Fruit fly (Drosophila melanogaster) whole organism, embryonic: Measurements from ENCODE around the gene CaBP1.

Experiments
- B-H1 ChIP-seq: fragments of 200-800 bp; sonication (Bioruptor generic); IDR thresholded peaks from 3 replicates; pipeline ENCODE4 v1.3.6; 2022; ENCODE audit warnings: missing biosample characterization, missing genetic modification characterization
- BEAF-32 ChIP-seq: fragments of 200-800 bp; sonication (Bioruptor generic); optimal IDR thresholded peaks from 3 replicates; lab custom pipeline; 2017; ENCODE audit warnings: missing biosample characterization, missing genetic modification characterization, mild to moderate bottlenecking, moderate library complexity, missing genetic modification reagents
- CG10267 ChIP-seq: fragments of 200-800 bp; sonication (Bioruptor generic); optimal IDR thresholded peaks from 2 replicates; lab custom pipeline; 2018; ENCODE audit warnings: missing biosample characterization, mild to moderate bottlenecking, missing genetic modification characterization, moderate library complexity
- CG10959 ChIP-seq: fragments of 200-800 bp; sonication (Bioruptor generic); IDR thresholded peaks from 2 replicates; pipeline ENCODE4 v1.3.6; 2022; ENCODE audit warnings: missing biosample characterization, missing genetic modification characterization
- CG12071 ChIP-seq: fragments of 200-800 bp; sonication (Bioruptor generic); optimal IDR thresholded peaks from 3 replicates; lab custom pipeline; 2018; ENCODE audit warnings: missing biosample characterization, mild to moderate bottlenecking, missing genetic modification characterization
- CG14710 ChIP-seq: fragments of 200-800 bp; sonication (Bioruptor generic); optimal IDR thresholded peaks from 3 replicates; lab custom pipeline; 2019; ENCODE audit warnings: missing biosample characterization, mild to moderate bottlenecking, missing genetic modification characterization, moderate library complexity
- CG15479 ChIP-seq: fragments of 200-800 bp; sonication (Bioruptor generic); optimal IDR thresholded peaks from 3 replicates; lab custom pipeline; 2019; ENCODE audit warnings: missing biosample characterization, mild to moderate bottlenecking, missing genetic modification characterization, moderate library complexity
- CG1603 ChIP-seq: fragments of 200-800 bp; sonication (Bioruptor generic); optimal IDR thresholded peaks from 2 replicates; lab custom pipeline; 2019; ENCODE audit warnings: missing biosample characterization, mild to moderate bottlenecking, missing genetic modification characterization, moderate library complexity
- CG17186 ChIP-seq: fragments of 200-800 bp; sonication (Bioruptor generic); optimal IDR thresholded peaks from 3 replicates; lab custom pipeline; 2017; ENCODE audit warnings: missing biosample characterization, missing genetic modification reagents, missing genetic modification characterization
- CG18764 ChIP-seq: fragments of 200-800 bp; sonication (Bioruptor generic); optimal IDR thresholded peaks from 3 replicates; lab custom pipeline; 2016; ENCODE audit warnings: missing biosample characterization, missing genetic modification characterization
- CG2712 ChIP-seq: fragments of 200-800 bp; optimal IDR thresholded peaks from 3 replicates; lab custom pipeline; 2019; ENCODE audit warnings: missing biosample characterization, mild to moderate bottlenecking, missing genetic modification characterization, moderate library complexity
- CG30020 ChIP-seq: fragments of 200-800 bp; optimal IDR thresholded peaks from 2 replicates; lab custom pipeline; 2019; ENCODE audit warnings: missing biosample characterization, mild to moderate bottlenecking, missing genetic modification characterization, moderate library complexity
- CG31224 ChIP-seq: fragments of 200-800 bp; sonication (Bioruptor generic); IDR thresholded peaks from 2 replicates; pipeline ENCODE4 v1.3.6; 2022; ENCODE audit warnings: missing biosample characterization, missing genetic modification characterization
- CG34422 ChIP-seq: fragments of 200-800 bp; sonication (Bioruptor generic); IDR thresholded peaks from 3 replicates; pipeline ENCODE4 v1.3.6; 2022; ENCODE audit warnings: missing biosample characterization, missing genetic modification characterization
- CG4617 ChIP-seq: fragments of 200-800 bp; sonication (Bioruptor generic); optimal IDR thresholded peaks from 3 replicates; lab custom pipeline; 2016; ENCODE audit warnings: missing biosample characterization, missing genetic modification characterization, borderline replicate concordance
- CG5245 ChIP-seq: fragments of 200-800 bp; sonication (Bioruptor generic); optimal IDR thresholded peaks from 3 replicates; lab custom pipeline; 2016; ENCODE audit warnings: missing biosample characterization, missing genetic modification characterization
- CG6683 ChIP-seq: fragments of 200-800 bp; sonication (Bioruptor generic); optimal IDR thresholded peaks from 2 replicates; lab custom pipeline; 2017; ENCODE audit warnings: missing biosample characterization, mild to moderate bottlenecking, missing genetic modification characterization, missing genetic modification reagents
- CG7928 ChIP-seq: fragments of 200-800 bp; sonication (Bioruptor generic); optimal IDR thresholded peaks from 2 replicates; lab custom pipeline; 2017; ENCODE audit warnings: missing biosample characterization, mild to moderate bottlenecking, missing genetic modification characterization
- CG9609 ChIP-seq: fragments of 200-800 bp; sonication (Bioruptor generic); optimal IDR thresholded peaks from 3 replicates; lab custom pipeline; 2016; ENCODE audit warnings: missing biosample characterization, missing genetic modification characterization
- Dp ChIP-seq: fragments of 200-800 bp; sonication (Bioruptor generic); optimal IDR thresholded peaks from 2 replicates; lab custom pipeline; 2018; ENCODE audit warnings: missing biosample characterization, mild to moderate bottlenecking, missing genetic modification characterization, moderate library complexity
- E2f2 ChIP-seq: fragments of 200-800 bp; sonication (Bioruptor generic); IDR thresholded peaks from 2 replicates; pipeline ENCODE4 v1.3.6; 2022; ENCODE audit warnings: missing biosample characterization, missing genetic modification characterization
- Elba2 ChIP-seq: fragments of 200-800 bp; sonication (Bioruptor generic); optimal IDR thresholded peaks from 3 replicates; lab custom pipeline; 2016; ENCODE audit warnings: missing biosample characterization, missing genetic modification characterization
- Fer2 ChIP-seq: fragments of 200-800 bp; sonication (Bioruptor generic); optimal IDR thresholded peaks from 2 replicates; lab custom pipeline; 2018; ENCODE audit warnings: missing biosample characterization, mild to moderate bottlenecking, missing genetic modification characterization, moderate library complexity
- Gug ChIP-seq: fragments of 200-800 bp; sonication (Bioruptor generic); IDR thresholded peaks from 4 replicates; pipeline ENCODE4 v1.3.6; 2022; ENCODE audit warnings: missing biosample characterization, missing genetic modification characterization
- HLH3B ChIP-seq: fragments of 200-800 bp; sonication (Bioruptor generic); IDR thresholded peaks from 2 replicates; pipeline ENCODE4 v1.3.6; 2022; ENCODE audit warnings: missing biosample characterization, missing genetic modification characterization
- HmgD ChIP-seq: fragments of 200-800 bp; sonication (Bioruptor generic); optimal IDR thresholded peaks from 3 replicates; lab custom pipeline; 2016; ENCODE audit warnings: missing biosample characterization, missing genetic modification characterization
- Jarid2 ChIP-seq: fragments of 200-800 bp; sonication (Bioruptor generic); optimal IDR thresholded peaks from 3 replicates; lab custom pipeline; 2017; ENCODE audit warnings: mild to moderate bottlenecking, missing biosample characterization, missing genetic modification reagents, missing genetic modification characterization
- Kr ChIP-seq: fragments of 200-800 bp; sonication (Bioruptor generic); optimal IDR thresholded peaks from 2 replicates; lab custom pipeline; 2017; ENCODE audit warnings: missing biosample characterization, mild to moderate bottlenecking, missing genetic modification characterization
- MBD-R2 ChIP-seq: fragments of 200-800 bp; sonication (Bioruptor generic); IDR thresholded peaks from 2 replicates; pipeline ENCODE4 v1.3.6; 2022; ENCODE audit warnings: missing biosample characterization, missing genetic modification characterization
- MESR4 ChIP-seq: fragments of 200-800 bp; sonication (Bioruptor generic); optimal IDR thresholded peaks from 2 replicates; lab custom pipeline; 2018; ENCODE audit warnings: missing biosample characterization, mild to moderate bottlenecking, missing genetic modification characterization, moderate library complexity
- Myb ChIP-seq: fragments of 200-800 bp; sonication (Bioruptor generic); optimal IDR thresholded peaks from 2 replicates; lab custom pipeline; 2016; ENCODE audit warnings: missing biosample characterization, missing genetic modification characterization
- NfI ChIP-seq: fragments of 200-800 bp; sonication (Bioruptor generic); optimal IDR thresholded peaks from 3 replicates; lab custom pipeline; 2018; ENCODE audit warnings: missing biosample characterization, mild to moderate bottlenecking, missing genetic modification characterization, moderate library complexity
- Opbp ChIP-seq: fragments of 200-800 bp; sonication (Bioruptor generic); IDR thresholded peaks from 3 replicates; pipeline ENCODE4 v1.3.6; 2022; ENCODE audit warnings: missing biosample characterization, missing genetic modification characterization; ENCODE audit not compliant: partially characterized antibody
- ase ChIP-seq: fragments of 200-800 bp; sonication (Bioruptor generic); IDR thresholded peaks from 3 replicates; pipeline ENCODE4 v1.3.6; 2022; ENCODE audit warnings: missing biosample characterization, missing genetic modification characterization
- chn ChIP-seq: fragments of 200-800 bp; sonication (Bioruptor generic); optimal IDR thresholded peaks from 2 replicates; lab custom pipeline; 2016; ENCODE audit warnings: missing biosample characterization, missing genetic modification characterization
- crp ChIP-seq, 2 experiments: fragments of 200-800 bp; sonication (Bioruptor generic); optimal IDR thresholded peaks; 2 replicates in 1 of 2; 3 replicates in 1 of 2; lab custom pipeline; 2017; ENCODE audit warnings: missing biosample characterization in 2 of 2, missing genetic modification characterization in 2 of 2, mild to moderate bottlenecking in 1 of 2, moderate library complexity in 1 of 2
- dmrt99B ChIP-seq: fragments of 200-800 bp; sonication (Bioruptor generic); optimal IDR thresholded peaks from 2 replicates; lab custom pipeline; 2018; ENCODE audit warnings: missing biosample characterization, mild to moderate bottlenecking, missing genetic modification characterization, moderate library complexity
- eyg ChIP-seq: fragments of 200-800 bp; sonication (Bioruptor generic); optimal IDR thresholded peaks from 3 replicates; lab custom pipeline; 2016; ENCODE audit warnings: missing biosample characterization, missing genetic modification characterization
- ftz-f1 ChIP-seq: fragments of 200-800 bp; sonication (Bioruptor generic); optimal IDR thresholded peaks from 2 replicates; lab custom pipeline; 2016; ENCODE audit warnings: missing biosample characterization, missing genetic modification characterization
- gem ChIP-seq: fragments of 200-800 bp; sonication (Bioruptor generic); optimal IDR thresholded peaks from 2 replicates; lab custom pipeline; 2019; ENCODE audit warnings: missing biosample characterization, mild to moderate bottlenecking, missing genetic modification characterization, moderate library complexity
- gsb-n ChIP-seq: fragments of 200-800 bp; sonication (Bioruptor generic); optimal IDR thresholded peaks from 3 replicates; lab custom pipeline; 2018; ENCODE audit warnings: missing biosample characterization, mild to moderate bottlenecking, missing genetic modification characterization
- kay ChIP-seq: fragments of 200-800 bp; sonication (Bioruptor generic); optimal IDR thresholded peaks from 2 replicates; lab custom pipeline; 2016; ENCODE audit warnings: missing biosample characterization, missing genetic modification characterization
- ken ChIP-seq: fragments of 200-800 bp; sonication (Bioruptor generic); IDR thresholded peaks from 3 replicates; pipeline ENCODE4 v1.3.6; 2022; ENCODE audit warnings: missing biosample characterization, missing genetic modification characterization
- pum ChIP-seq: fragments of 200-800 bp; sonication (Bioruptor generic); optimal IDR thresholded peaks from 2 replicates; lab custom pipeline; 2016; ENCODE audit warnings: missing biosample characterization, missing genetic modification characterization
- pzg ChIP-seq: fragments of 200-800 bp; sonication (Bioruptor generic); optimal IDR thresholded peaks from 3 replicates; lab custom pipeline; 2018; ENCODE audit warnings: missing biosample characterization, mild to moderate bottlenecking, missing genetic modification characterization, moderate library complexity
- stwl ChIP-seq: fragments of 200-800 bp; sonication (Bioruptor generic); optimal IDR thresholded peaks from 3 replicates; lab custom pipeline; 2018; ENCODE audit warnings: missing biosample characterization, mild to moderate bottlenecking, missing genetic modification characterization, moderate library complexity
- tll ChIP-seq, 2 experiments: fragments of 200-800 bp in 1 of 2; fragments of >200 bp in 1 of 2; sonication (Bioruptor generic) in 1 of 2; optimal IDR thresholded peaks; 2 replicates each; lab custom pipeline; 2017 to 2019; ENCODE audit warnings: missing biosample characterization in 2 of 2, missing genetic modification characterization in 2 of 2, mild to moderate bottlenecking in 1 of 2, moderate library complexity in 1 of 2
- trem ChIP-seq: fragments of 200-800 bp; optimal IDR thresholded peaks from 3 replicates; lab custom pipeline; 2019; ENCODE audit warnings: missing biosample characterization, mild to moderate bottlenecking, missing genetic modification characterization, moderate library complexity

The CaBP1 gene

DNA sequence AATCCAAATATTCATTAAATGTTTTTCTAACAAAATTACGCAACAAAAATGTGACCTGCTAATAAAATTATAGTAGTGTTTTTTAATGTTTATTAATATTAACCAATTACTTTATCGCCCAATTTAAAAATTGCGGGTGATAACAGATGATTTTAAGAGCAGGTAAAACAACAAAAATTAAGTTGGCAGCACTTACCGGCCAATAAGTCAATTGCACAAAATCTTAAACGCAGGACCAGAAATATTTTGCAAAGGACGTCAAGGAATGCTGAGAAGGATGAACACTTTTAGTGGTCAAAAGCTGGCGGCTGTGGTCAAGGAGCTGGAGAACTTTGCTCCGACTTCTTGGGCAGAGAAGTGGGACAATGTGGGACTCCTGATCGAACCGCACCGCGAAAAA, 29.6 kb downstream of the CaBP1 start, which contains the start of gene CG4278:
CG4278 (plus strand) TSS at position 178 of the 400 bp plus-strand sequence.
- TF ChIP-seq Myb (GFP tag; lab: Kevin White, UChicago) (no peak), Elba2 (GFP tag; lab: Kevin White, UChicago) (peak; percentile 95), Dp (GFP tag; lab: Kevin White, UChicago) (peak; percentile 87), stwl (tag; lab: Kevin White, UChicago) (peak; percentile 45), trem (tag; lab: Kevin White, UChicago) (peak; percentile 99), CG30020 (tag; lab: Kevin White, UChicago) (peak; percentile 0), E2f2 (GFP tag; lab: Robert Waterston, UW) (peak; percentile 89), BEAF-32 (peak; percentile 13), pzg (GFP tag; lab: Kevin White, UChicago) (peak; percentile 44), CG15479 (GFP tag; lab: Kevin White, UChicago) (peak; percentile 51), HmgD (GFP tag; lab: Kevin White, UChicago) (no peak), eyg (GFP tag; lab: Kevin White, UChicago) (no peak), MBD-R2 (GFP tag; lab: Robert Waterston, UW) (peak; percentile 81), CG1603 (tag; lab: Kevin White, UChicago) (peak; percentile 42), CG14710 (peak; percentile 29), crp (GFP tag; optimal IDR thresholded peaks at IDR 0.05; lab: Kevin White, UChicago) (peak; percentile 24 to 90), CG5245 (GFP tag; lab: Kevin White, UChicago) (no peak), CG17186 (peak; percentile 2), Jarid2 (no peak), tll (GFP tag; optimal IDR thresholded peaks at IDR 0.05; lab: Kevin White, UChicago) (peak in 1 of 2 experiments; percentile 55), CG10267 (tag; lab: Kevin White, UChicago) (peak; percentile 10), MESR4 (GFP tag; lab: Kevin White, UChicago) (peak; percentile 25)

DNA sequence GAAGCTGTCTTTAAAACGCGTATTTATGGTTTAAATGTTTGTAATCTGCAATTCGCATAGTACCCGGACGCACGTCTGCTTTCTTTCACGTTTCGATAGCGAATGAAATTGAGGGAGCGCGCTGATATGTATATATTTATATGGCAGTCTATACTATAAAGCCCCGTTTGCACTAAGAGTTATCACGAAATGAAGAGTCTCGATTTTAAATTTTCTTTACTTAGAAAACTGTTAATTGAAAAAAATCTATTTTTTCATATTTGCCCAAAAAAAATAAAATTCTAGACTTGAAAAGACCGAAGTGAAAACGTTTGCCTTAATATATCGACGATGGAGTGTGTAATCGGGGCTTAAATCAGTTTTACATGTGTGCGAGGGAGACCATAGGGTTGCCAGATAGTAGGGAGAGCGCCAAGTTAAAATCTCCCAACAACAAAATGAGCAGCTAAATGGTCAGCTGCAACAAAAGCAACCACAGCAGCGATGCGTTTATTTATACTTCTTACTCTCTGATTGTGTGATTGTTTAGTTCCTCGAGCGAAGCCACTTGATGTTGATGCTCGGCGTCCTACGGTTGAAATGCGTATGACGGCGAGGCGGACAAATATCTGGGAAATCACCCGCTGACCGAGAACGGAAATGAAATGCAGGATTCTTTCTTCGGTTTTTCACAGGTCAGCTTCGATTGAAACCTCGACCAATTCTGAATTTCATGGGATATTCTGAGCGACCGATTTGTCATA, 30.8 kb downstream of the CaBP1 start, which contains the start of gene cact:
cact (minus strand) TSS at position 693 of the 743 bp plus-strand sequence.
- peak; percentile 94 for TF ChIP-seq chn (GFP tag; lab: Kevin White, UChicago)
- peak; percentile 89 for TF ChIP-seq ase (GFP tag; lab: Robert Waterston, UW)
- peak; percentile 68 for TF ChIP-seq CG12071 (GFP tag; lab: Kevin White, UChicago)
- TF ChIP-seq gem (tag; lab: Kevin White, UChicago) = peak; percentile 97
- peak; percentile 95 for TF ChIP-seq CG2712 (tag; lab: Kevin White, UChicago)
- peak; percentile 41 for TF ChIP-seq CG4617 (GFP tag; lab: Kevin White, UChicago)
- peak; percentile 76 for TF ChIP-seq Fer2 (tag; lab: Kevin White, UChicago)
- TF ChIP-seq CG9609 (GFP tag; lab: Kevin White, UChicago) = peak; percentile 94
- TF ChIP-seq CG10959 (GFP tag; lab: Robert Waterston, UW) = peak; percentile 83
- peak; percentile 91 for TF ChIP-seq kay (GFP tag; lab: Kevin White, UChicago)
- TF ChIP-seq CG18764 (GFP tag; lab: Kevin White, UChicago) = peak; percentile 85
- peak; percentile 89 for TF ChIP-seq HLH3B (GFP tag; lab: Robert Waterston, UW)
- TF ChIP-seq Gug (GFP tag; lab: Robert Waterston, UW) = peak; percentile 87
- TF ChIP-seq CG6683 (GFP tag; lab: Kevin White, UChicago) = peak; percentile 79
- TF ChIP-seq Kr (GFP tag; lab: Kevin White, UChicago) = no peak
- TF ChIP-seq Opbp = no peak
- TF ChIP-seq CG31224 = peak; percentile 82
- TF ChIP-seq B-H1 (GFP tag; lab: Robert Waterston, UW) = peak; percentile 80
- TF ChIP-seq NfI = peak; percentile 92
- peak; percentile 92 for TF ChIP-seq gsb-n (tag; lab: Kevin White, UChicago)
- TF ChIP-seq dmrt99B (tag; lab: Kevin White, UChicago) = peak; percentile 87
- TF ChIP-seq ftz-f1 = peak; percentile 27
- peak; percentile 88 for TF ChIP-seq ken (GFP tag; lab: Robert Waterston, UW)
- peak; percentile 96 for TF ChIP-seq pum (GFP tag; lab: Kevin White, UChicago)
- peak; percentile 93 for TF ChIP-seq CG34422
- peak; percentile 71 for TF ChIP-seq CG7928 (GFP tag; lab: Kevin White, UChicago)
